Worm (Caenorhabditis elegans): ENCODE results near the gene T26A5.6.

DNA sequence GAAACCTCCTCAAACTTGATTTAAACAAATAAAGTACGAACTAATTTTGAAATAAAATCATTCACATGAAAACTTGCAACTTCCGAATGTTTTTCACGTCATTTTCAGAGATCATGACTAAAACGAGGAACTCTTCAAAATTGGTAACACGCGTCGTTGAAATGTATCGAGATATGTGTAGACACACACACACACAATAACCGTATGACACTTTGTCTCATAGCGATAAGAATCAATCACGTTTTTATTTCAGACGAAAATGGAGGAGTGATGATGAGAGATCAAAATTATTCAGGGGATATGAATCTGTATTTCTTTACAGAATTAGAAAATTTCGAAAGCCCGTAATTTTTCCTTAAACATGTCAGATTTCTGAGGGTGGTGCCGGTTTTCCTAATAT lies 27.8 kb downstream of the T26A5.6 start:
- no peak for TF ChIP-seq dao-5 (tag; optimal IDR thresholded peaks at IDR 0.05)
- no peak for TF ChIP-seq him-1 (tag; optimal IDR thresholded peaks at IDR 0.05)
